Fruit fly (Drosophila melanogaster) whole organism, embryonic: ENCODE measurements around the gene CG13403.

ENCODE experiments used
- Abd-B ChIP-seq: fragments of 200-800 bp; sonication (Bioruptor generic); optimal IDR thresholded peaks from 2 replicates; lab custom pipeline; 2018; ENCODE audit warnings: missing biosample characterization, mild to moderate bottlenecking, missing genetic modification characterization, moderate library complexity
- Ada2b ChIP-seq: fragments of 200-800 bp; sonication (Bioruptor generic); IDR thresholded peaks from 2 replicates; pipeline ENCODE4 v1.3.6; 2022; ENCODE audit warnings: missing biosample characterization, missing genetic modification characterization
- BEAF-32 ChIP-seq: fragments of 200-800 bp; sonication (Bioruptor generic); optimal IDR thresholded peaks from 3 replicates; lab custom pipeline; 2017; ENCODE audit warnings: missing biosample characterization, missing genetic modification characterization, mild to moderate bottlenecking, moderate library complexity, missing genetic modification reagents
- CG10267 ChIP-seq: fragments of 200-800 bp; sonication (Bioruptor generic); optimal IDR thresholded peaks from 2 replicates; lab custom pipeline; 2018; ENCODE audit warnings: missing biosample characterization, mild to moderate bottlenecking, missing genetic modification characterization, moderate library complexity
- CG1602 ChIP-seq: fragments of 200-800 bp; sonication (Bioruptor generic); optimal IDR thresholded peaks from 3 replicates; lab custom pipeline; 2016; ENCODE audit warnings: missing biosample characterization, missing genetic modification characterization
- CG16815 ChIP-seq: fragments of 200-800 bp; sonication (Bioruptor generic); optimal IDR thresholded peaks from 3 replicates; lab custom pipeline; 2017; ENCODE audit warnings: missing biosample characterization, mild to moderate bottlenecking, missing genetic modification characterization
- CG17568 ChIP-seq: fragments of 200-800 bp; sonication (Bioruptor generic); optimal IDR thresholded peaks from 2 replicates; lab custom pipeline; 2018; ENCODE audit warnings: missing biosample characterization, mild to moderate bottlenecking, missing genetic modification characterization, moderate library complexity
- CG18599 ChIP-seq: fragments of 200-800 bp; sonication (Bioruptor generic); optimal IDR thresholded peaks from 3 replicates; lab custom pipeline; 2017; ENCODE audit warnings: missing biosample characterization, missing genetic modification characterization, mild to moderate bottlenecking, moderate library complexity, missing genetic modification reagents
- CG2129 ChIP-seq: fragments of 200-800 bp; sonication (Bioruptor generic); IDR thresholded peaks from 2 replicates; pipeline ENCODE4 v1.3.6; 2022; ENCODE audit warnings: missing biosample characterization, missing genetic modification characterization; ENCODE audit not compliant: partially characterized antibody
- CG2712 ChIP-seq: fragments of 200-800 bp; optimal IDR thresholded peaks from 3 replicates; lab custom pipeline; 2019; ENCODE audit warnings: missing biosample characterization, mild to moderate bottlenecking, missing genetic modification characterization, moderate library complexity
- CG33557 ChIP-seq: fragments of 200-800 bp; sonication (Bioruptor generic); optimal IDR thresholded peaks from 2 replicates; lab custom pipeline; 2019; ENCODE audit warnings: missing biosample characterization, mild to moderate bottlenecking, missing genetic modification characterization, moderate library complexity
- CG34422 ChIP-seq: fragments of 200-800 bp; sonication (Bioruptor generic); IDR thresholded peaks from 3 replicates; pipeline ENCODE4 v1.3.6; 2022; ENCODE audit warnings: missing biosample characterization, missing genetic modification characterization
- CG4854 ChIP-seq: fragments of 200-800 bp; sonication (Bioruptor generic); optimal IDR thresholded peaks from 2 replicates; lab custom pipeline; 2016; ENCODE audit warnings: missing biosample characterization, missing genetic modification characterization, inconsistent platforms
- CG5953 ChIP-seq: fragments of 200-800 bp; sonication (Bioruptor generic); IDR thresholded peaks from 2 replicates; pipeline ENCODE4 v1.3.6; 2022; ENCODE audit warnings: missing biosample characterization, missing genetic modification characterization
- CG6791 ChIP-seq: fragments of 200-800 bp; sonication (Bioruptor generic); IDR thresholded peaks from 3 replicates; pipeline ENCODE4 v1.3.6; 2022; ENCODE audit warnings: missing biosample characterization, missing genetic modification characterization; ENCODE audit not compliant: partially characterized antibody
- CG6813 ChIP-seq: fragments of 200-800 bp; sonication (Bioruptor generic); optimal IDR thresholded peaks from 2 replicates; lab custom pipeline; 2017; ENCODE audit warnings: missing biosample characterization, missing genetic modification characterization, mild to moderate bottlenecking, moderate library complexity, missing genetic modification reagents
- CkIIα-i1 ChIP-seq: fragments of 200-800 bp; sonication (Bioruptor generic); IDR thresholded peaks from 2 replicates; pipeline ENCODE4 v1.3.6; 2022; ENCODE audit warnings: missing biosample characterization, missing genetic modification characterization
- Dll ChIP-seq: fragments of 200-800 bp; sonication (Bioruptor generic); IDR thresholded peaks from 4 replicates; pipeline ENCODE4 v1.3.6; 2022; ENCODE audit warnings: missing biosample characterization, missing genetic modification characterization; ENCODE audit not compliant: partially characterized antibody
- Drgx ChIP-seq: fragments of 200-800 bp; sonication (Bioruptor generic); IDR thresholded peaks from 2 replicates; pipeline ENCODE4 v1.3.6; 2022; ENCODE audit warnings: missing biosample characterization, missing genetic modification characterization
- Ets97D ChIP-seq: fragments of 200-800 bp; sonication (Bioruptor generic); optimal IDR thresholded peaks from 3 replicates; lab custom pipeline; 2016; ENCODE audit warnings: missing biosample characterization, missing genetic modification characterization
- HHEX ChIP-seq: fragments of 200-800 bp; sonication (Bioruptor generic); optimal IDR thresholded peaks from 3 replicates; lab custom pipeline; 2017; ENCODE audit warnings: missing biosample characterization, mild to moderate bottlenecking, missing genetic modification characterization, missing genetic modification reagents
- Hey ChIP-seq: fragments of 200-800 bp; sonication (Bioruptor generic); optimal IDR thresholded peaks from 3 replicates; lab custom pipeline; 2018; ENCODE audit warnings: missing biosample characterization, mild to moderate bottlenecking, missing genetic modification characterization
- Hr3 ChIP-seq: fragments of 200-800 bp; sonication (Bioruptor generic); optimal IDR thresholded peaks from 3 replicates; lab custom pipeline; 2016; ENCODE audit warnings: missing biosample characterization, missing genetic modification characterization
- Hr51 ChIP-seq, 2 experiments: fragments of 200-800 bp; sonication (Bioruptor generic); optimal IDR thresholded peaks; 2 replicates in 1 of 2; 3 replicates in 1 of 2; lab custom pipeline; 2016 to 2018; ENCODE audit warnings: missing biosample characterization in 2 of 2, missing genetic modification characterization in 2 of 2, mild to moderate bottlenecking in 1 of 2, moderate library complexity in 1 of 2
- Med ChIP-seq: fragments of 200-800 bp; sonication (Bioruptor generic); peaks from one replicate; lab custom pipeline; 2016; ENCODE audit warnings: missing biosample characterization, missing genetic modification characterization, mild to moderate bottlenecking, inconsistent platforms, moderate library complexity
- Mrtf ChIP-seq: fragments of 200-800 bp; sonication (Bioruptor generic); IDR thresholded peaks from 3 replicates; pipeline ENCODE4 v1.3.6; 2022; ENCODE audit warnings: missing biosample characterization, missing genetic modification characterization
- Optix ChIP-seq: fragments of 200-800 bp; sonication (Bioruptor generic); IDR thresholded peaks from 3 replicates; pipeline ENCODE4 v1.3.6; 2022; ENCODE audit warnings: missing biosample characterization, missing genetic modification characterization
- Rfx ChIP-seq: fragments of 200-800 bp; sonication (Bioruptor generic); IDR thresholded peaks from 2 replicates; pipeline ENCODE4 v1.3.6; 2022; ENCODE audit warnings: missing biosample characterization, missing genetic modification characterization
- Spps ChIP-seq: fragments of 200-800 bp; sonication (Bioruptor generic); optimal IDR thresholded peaks from 2 replicates; lab custom pipeline; 2018; ENCODE audit warnings: missing biosample characterization, mild to moderate bottlenecking, missing genetic modification characterization
- Sry-β ChIP-seq: fragments of 200-800 bp; sonication (Bioruptor generic); optimal IDR thresholded peaks from 2 replicates; lab custom pipeline; 2018; ENCODE audit warnings: missing biosample characterization, mild to moderate bottlenecking, missing genetic modification characterization, moderate library complexity
- al ChIP-seq: fragments of 200-800 bp; sonication (Bioruptor generic); IDR thresholded peaks from 2 replicates; pipeline ENCODE4 v1.3.6; 2022; ENCODE audit warnings: missing biosample characterization, missing genetic modification characterization
- bbx ChIP-seq: fragments of 200-800 bp; sonication (Bioruptor generic); IDR thresholded peaks from 2 replicates; pipeline ENCODE4 v1.3.6; 2022; ENCODE audit warnings: missing biosample characterization, missing genetic modification characterization; ENCODE audit not compliant: partially characterized antibody
- ci ChIP-seq: fragments of 200-800 bp; sonication (Bioruptor generic); IDR thresholded peaks from 3 replicates; pipeline ENCODE4 v1.3.6; 2022; ENCODE audit warnings: missing biosample characterization, missing genetic modification characterization
- crp ChIP-seq, 2 experiments: fragments of 200-800 bp; sonication (Bioruptor generic); optimal IDR thresholded peaks; 2 replicates in 1 of 2; 3 replicates in 1 of 2; lab custom pipeline; 2017; ENCODE audit warnings: missing biosample characterization in 2 of 2, missing genetic modification characterization in 2 of 2, mild to moderate bottlenecking in 1 of 2, moderate library complexity in 1 of 2
- dpn ChIP-seq, 2 experiments: fragments of 200-800 bp; sonication (Bioruptor generic); optimal IDR thresholded peaks; 3 replicates each; lab custom pipeline; 2016; ENCODE audit warnings: missing biosample characterization in 2 of 2, missing genetic modification characterization in 2 of 2
- dysf ChIP-seq: fragments of 200-800 bp; sonication (Bioruptor generic); IDR thresholded peaks from 3 replicates; pipeline ENCODE4 v1.3.6; 2022; ENCODE audit warnings: missing biosample characterization, missing genetic modification characterization
- gem ChIP-seq: fragments of 200-800 bp; sonication (Bioruptor generic); optimal IDR thresholded peaks from 2 replicates; lab custom pipeline; 2019; ENCODE audit warnings: missing biosample characterization, mild to moderate bottlenecking, missing genetic modification characterization, moderate library complexity
- jumu ChIP-seq: fragments of 200-800 bp; sonication (Bioruptor generic); optimal IDR thresholded peaks from 3 replicates; lab custom pipeline; 2016; ENCODE audit warnings: missing biosample characterization, missing genetic modification characterization
- pan ChIP-seq, 4 experiments: fragments of >200 bp in 3 of 4; fragments of 200-800 bp in 1 of 4; sonication (Bioruptor generic) in 1 of 4; optimal IDR thresholded peaks in 3 of 4; IDR thresholded peaks in 1 of 4; 2 replicates each; pipeline versions ENCODE4 v1.3.6 to Lab custom; 2017 to 2022; ENCODE audit warnings: missing biosample characterization in 2 of 4, missing genetic modification characterization in 2 of 4, mixed read lengths in 1 of 4
- phol ChIP-seq: fragments of 200-800 bp; sonication (Bioruptor generic); optimal IDR thresholded peaks from 3 replicates; lab custom pipeline; 2018; ENCODE audit warnings: missing biosample characterization, mild to moderate bottlenecking, missing genetic modification characterization, moderate library complexity
- row ChIP-seq: fragments of 200-800 bp; sonication (Bioruptor generic); IDR thresholded peaks from 3 replicates; pipeline ENCODE4 v1.3.6; 2022; ENCODE audit warnings: missing biosample characterization, missing genetic modification characterization
- scrt ChIP-seq: fragments of 200-800 bp; sonication (Bioruptor generic); optimal IDR thresholded peaks from 2 replicates; lab custom pipeline; 2018; ENCODE audit warnings: missing biosample characterization, mild to moderate bottlenecking, missing genetic modification characterization, moderate library complexity
- sens ChIP-seq: fragments of 200-800 bp; sonication (Bioruptor generic); peaks from one replicate; lab custom pipeline; 2016; ENCODE audit warnings: missing biosample characterization, missing genetic modification characterization
- seq ChIP-seq: fragments of 200-800 bp; sonication (Bioruptor generic); IDR thresholded peaks from 2 replicates; pipeline ENCODE4 v1.3.6; 2022; ENCODE audit warnings: missing biosample characterization, missing genetic modification characterization
- slbo ChIP-seq: fragments of 200-800 bp; sonication (Bioruptor generic); IDR thresholded peaks from 2 replicates; pipeline ENCODE4 v1.3.6; 2022; ENCODE audit warnings: missing biosample characterization, missing genetic modification characterization
- tna ChIP-seq: fragments of 200-800 bp; sonication (Bioruptor generic); IDR thresholded peaks from 2 replicates; pipeline ENCODE4 v1.3.6; 2022; ENCODE audit warnings: missing biosample characterization, missing genetic modification characterization; ENCODE audit not compliant: partially characterized antibody
- unpg ChIP-seq: fragments of 200-800 bp; sonication (Bioruptor generic); optimal IDR thresholded peaks from 3 replicates; lab custom pipeline; 2018; ENCODE audit warnings: missing biosample characterization, mild to moderate bottlenecking, missing genetic modification characterization, moderate library complexity
- vnd ChIP-seq: fragments of 200-800 bp; sonication (Bioruptor generic); IDR thresholded peaks from 3 replicates; pipeline ENCODE4 v1.3.6; 2022; ENCODE audit warnings: missing biosample characterization, missing genetic modification characterization; ENCODE audit not compliant: partially characterized antibody

Gene CG13403

dm6 chrX:14233843-14234337, 42.1 kb upstream of the CG13403 start, which contains the start of gene CG42271 (continued):
- TF ChIP-seq slbo (GFP tag; lab: Robert Waterston, UW) (peak; percentile 52), Spps (tag; lab: Kevin White, UChicago) (peak; percentile 13), dysf (GFP tag; lab: Robert Waterston, UW) (peak; percentile 31; the same call in 1 of the 3 replicates), Sry-β (GFP tag; lab: Kevin White, UChicago) (peak; percentile 55), Ada2b (GFP tag; lab: Robert Waterston, UW) (0 out of 2 replicates have a peak, but pooled peaks have one; percentile 13), seq (GFP tag; lab: Robert Waterston, UW) (no peak), CG34422 (GFP tag; lab: Robert Waterston, UW) (no peak), al (0 out of 2 replicates have a peak, but pooled peaks have one; percentile 30), CG5953 (GFP tag; lab: Robert Waterston, UW) (no peak), vnd (GFP tag; lab: Robert Waterston, UW) (peak; percentile 94), Drgx (GFP tag; lab: Robert Waterston, UW) (no peak), dpn (GFP tag; optimal IDR thresholded peaks at IDR 0.05; lab: Kevin White, UChicago) (peak in 1 of 2 experiments; percentile 4), CG4854 (GFP tag; lab: Kevin White, UChicago) (no peak), Dll (GFP tag; lab: Robert Waterston, UW) (peak; percentile 97), CG10267 (tag; lab: Kevin White, UChicago) (peak; percentile 56), HHEX (GFP tag; lab: Kevin White, UChicago) (peak; percentile 8), unpg (GFP tag; lab: Kevin White, UChicago) (no peak), ci (GFP tag; lab: Robert Waterston, UW) (0 out of 3 replicates have a peak, but pooled peaks have one; percentile 9), Hey (tag; lab: Kevin White, UChicago) (no peak), crp (GFP tag; optimal IDR thresholded peaks at IDR 0.05; lab: Kevin White, UChicago) (peak in 1 of 2 experiments; percentile 26), pan (optimal IDR thresholded peaks at IDR 0.05; lab: Kevin White, UChicago) (no peak), pan (GFP tag; optimal IDR thresholded peaks at IDR 0.05 in 1 of 2, IDR thresholded peaks at IDR 0.05 in 1 of 2) (peak in 1 of 2 experiments; percentile 6), CG16815 (GFP tag; lab: Kevin White, UChicago) (no peak), jumu (no peak), CG2129 (peak; percentile 62), Ets97D (GFP tag; lab: Kevin White, UChicago) (peak; percentile 44), Mrtf (GFP tag; lab: Robert Waterston, UW) (no peak), Optix (no peak), CG18599 (GFP tag; lab: Kevin White, UChicago) (peak; percentile 42), CG6791 (GFP tag; lab: Robert Waterston, UW) (peak; percentile 81), Abd-B (peak; percentile 41), CG33557 (GFP tag; lab: Kevin White, UChicago) (peak; percentile 25), CG6813 (GFP tag; lab: Kevin White, UChicago) (peak; percentile 25), CG1602 (GFP tag; lab: Kevin White, UChicago) (peak; percentile 12), CG17568 (GFP tag; lab: Kevin White, UChicago) (no peak), CkIIα-i1 (GFP tag; lab: Robert Waterston, UW) (no peak), phol (tag; lab: Kevin White, UChicago) (peak; percentile 64), BEAF-32 (GFP tag; lab: Kevin White, UChicago) (peak; percentile 82), tna (GFP tag; lab: Robert Waterston, UW) (peak; percentile 86), row (GFP tag; lab: Robert Waterston, UW) (peak; percentile 92), Med (GFP tag; lab: Kevin White, UChicago) (peak; percentile 60), scrt (no peak), bbx (GFP tag; lab: Robert Waterston, UW) (peak; percentile 87), Hr3 (GFP tag; lab: Kevin White, UChicago) (peak; percentile 46), gem (no peak), CG2712 (peak; percentile 63), sens (GFP tag; lab: Kevin White, UChicago) (peak; percentile 34), Rfx (GFP tag; lab: Robert Waterston, UW) (peak; percentile 50; the same call in 1 of the 2 replicates), Hr51 (GFP tag; optimal IDR thresholded peaks at IDR 0.05; lab: Kevin White, UChicago) (peak in 1 of 2 experiments; percentile 7)
